Worm (Caenorhabditis elegans) whole organism, dauer: ENCODE results near the gene C27C12.4.

Experiments
- unc-62 ChIP-seq: sonication (generic microtip); optimal IDR thresholded peaks from 2 replicates; lab custom pipeline; 2017; ENCODE audit warnings: missing biosample characterization, missing genetic modification reagents, missing genetic modification characterization

C27C12.4 gene

ce11 chrX:14838339-14838738 is 15.5 kb upstream of the C27C12.4 start:
- TF ChIP-seq unc-62 (GFP tag; lab: Kevin White, UChicago): no peak

- no peak for TF ChIP-seq unc-62 (GFP tag; lab: Kevin White, UChicago)
Measured at ce11 chrX:14841030-14841429, 12.9 kb upstream of the C27C12.4 start.

ce11 chrX:14842846-14843369 is 11.0 kb upstream of the C27C12.4 start:
- TF ChIP-seq unc-62 (GFP tag; lab: Kevin White, UChicago): no peak

- TF ChIP-seq unc-62 (GFP tag; lab: Kevin White, UChicago): no peak
Measured at ce11 chrX:14844481-14844880, 9.4 kb upstream of the C27C12.4 start.

ce11 chrX:14845637-14846036 is 8.2 kb upstream of the C27C12.4 start, which contains the start of gene egrh-1:
TSS of gene egrh-1 (plus strand) at chrX:14845937.
- TF ChIP-seq unc-62 (GFP tag; lab: Kevin White, UChicago): no peak

- TF ChIP-seq unc-62 (GFP tag; lab: Kevin White, UChicago): no peak
Measured at ce11 chrX:14849054-14849453, 4.8 kb upstream of the C27C12.4 start, which contains the start of gene acd-3. TSS of gene acd-3 (plus strand) at chrX:14849275.

- no peak for TF ChIP-seq unc-62 (GFP tag; lab: Kevin White, UChicago)
Measured at ce11 chrX:14851904-14852303, 2.0 kb upstream of the C27C12.4 start.

ce11 chrX:14861752-14862151 is 7.9 kb downstream of the C27C12.4 start, which contains the start of gene dmd-4:
TSS of gene dmd-4 (minus strand) at chrX:14861852.
- TF ChIP-seq unc-62 (GFP tag; lab: Kevin White, UChicago): no peak

ce11 chrX:14865744-14866143 is 11.9 kb downstream of the C27C12.4 start, which contains the start of gene C27C12.3:
TSS of gene C27C12.3 (minus strand) at chrX:14865844.
- TF ChIP-seq unc-62 (GFP tag; lab: Kevin White, UChicago): no peak

ce11 chrX:14868200-14868599 is 14.3 kb downstream of the C27C12.4 start, which contains the start of gene F31F6.1:
TSS of gene F31F6.1 (minus strand) at chrX:14868300.
- TF ChIP-seq unc-62 (GFP tag; lab: Kevin White, UChicago): no peak

- TF ChIP-seq unc-62 (GFP tag; lab: Kevin White, UChicago): no peak
Measured at ce11 chrX:14871780-14872179, 17.9 kb downstream of the C27C12.4 start, which contains the start of gene F31F6.2. TSS of gene F31F6.2 (minus strand) at chrX:14871880.

- no peak for TF ChIP-seq unc-62 (GFP tag; lab: Kevin White, UChicago)
Measured at ce11 chrX:14872817-14873469, 19.1 kb downstream of the C27C12.4 start, which contains the start of gene F31F6.3. TSS of gene F31F6.3 (minus strand) at chrX:14872867.

- no peak for TF ChIP-seq unc-62 (GFP tag; lab: Kevin White, UChicago)
Measured at ce11 chrX:14875668-14876067, 21.8 kb downstream of the C27C12.4 start, which contains the start of gene sssh-1. TSS of gene sssh-1 (plus strand) at chrX:14875968.

- no peak for TF ChIP-seq unc-62 (GFP tag; lab: Kevin White, UChicago)
Measured at ce11 chrX:14877691-14878090, 23.8 kb downstream of the C27C12.4 start.

ce11 chrX:14881119-14881518 is 27.2 kb downstream of the C27C12.4 start, which contains the start of gene flp-8:
TSS of gene flp-8 (plus strand) at chrX:14881419.
- no peak for TF ChIP-seq unc-62 (GFP tag; lab: Kevin White, UChicago)

ce11 chrX:14885855-14886254 is 32.0 kb downstream of the C27C12.4 start:
- no peak for TF ChIP-seq unc-62 (GFP tag; lab: Kevin White, UChicago)

- TF ChIP-seq unc-62 (GFP tag; lab: Kevin White, UChicago): no peak
Measured at ce11 chrX:14888188-14888587, 34.3 kb downstream of the C27C12.4 start, which contains the start of gene daf-6. TSS of gene daf-6 (plus strand) at chrX:14888488.
